Worm (Caenorhabditis elegans): ENCODE measurements around the gene rps-11.

- no peak for TF ChIP-seq ama-1 (optimal IDR thresholded peaks at IDR 0.05)
- TF ChIP-seq ama-1 (GFP tag; optimal IDR thresholded peaks at IDR 0.05), result no peak
- no peak for TF ChIP-seq snpc-4 (GFP tag; optimal IDR thresholded peaks at IDR 0.05)
- no peak for TF ChIP-seq snpc-4 (tag; optimal IDR thresholded peaks at IDR 0.05)
- no peak for TF ChIP-seq tbp1 (GFP tag; optimal IDR thresholded peaks at IDR 0.05)
Observed at ce11 chrIV:11651965-11652453, 49.6 kb downstream of the rps-11 start, which contains the start of the genes acl-3 and ndub-6.

Measured in whole organism, young adult.